Fruit fly (Drosophila melanogaster) whole organism, embryonic: Measurements from ENCODE around the gene Mondo.

Source experiments
- ATbp ChIP-seq: fragments of 200-800 bp; sonication (Bioruptor generic); optimal IDR thresholded peaks from 2 replicates; lab custom pipeline; 2017; ENCODE audit warnings: missing biosample characterization, mild to moderate bottlenecking, missing genetic modification characterization, missing genetic modification reagents
- CG10274 ChIP-seq: fragments of 200-800 bp; sonication (Bioruptor generic); optimal IDR thresholded peaks from 3 replicates; lab custom pipeline; 2017; ENCODE audit warnings: missing biosample characterization, mild to moderate bottlenecking, missing genetic modification characterization
- CG11504 ChIP-seq: fragments of 200-800 bp; sonication (Bioruptor generic); optimal IDR thresholded peaks from 3 replicates; lab custom pipeline; 2019; ENCODE audit warnings: missing biosample characterization, mild to moderate bottlenecking, missing genetic modification characterization, moderate library complexity
- CG11695 ChIP-seq: fragments of 200-800 bp; sonication (Bioruptor generic); IDR thresholded peaks from 3 replicates; pipeline ENCODE4 v1.3.6; 2022; ENCODE audit warnings: missing biosample characterization, missing genetic modification characterization
- CG12104 ChIP-seq: fragments of 200-800 bp; sonication (Bioruptor generic); optimal IDR thresholded peaks from 3 replicates; lab custom pipeline; 2016; ENCODE audit warnings: missing biosample characterization, missing genetic modification characterization
- CG12299 ChIP-seq: fragments of 200-800 bp; sonication (Bioruptor generic); optimal IDR thresholded peaks from 2 replicates; lab custom pipeline; 2018; ENCODE audit warnings: missing biosample characterization, mild to moderate bottlenecking, missing genetic modification characterization
- CG1233 ChIP-seq: fragments of 200-800 bp; sonication (Bioruptor generic); optimal IDR thresholded peaks from 4 replicates; lab custom pipeline; 2018; ENCODE audit warnings: missing biosample characterization, mild to moderate bottlenecking, missing genetic modification characterization
- CG12744 ChIP-seq: fragments of 200-800 bp; sonication (Bioruptor generic); optimal IDR thresholded peaks from 2 replicates; lab custom pipeline; 2016; ENCODE audit warnings: missing biosample characterization, missing genetic modification characterization
- CG12769 ChIP-seq: fragments of 200-800 bp; sonication (Bioruptor generic); optimal IDR thresholded peaks from 2 replicates; lab custom pipeline; 2019; ENCODE audit warnings: missing biosample characterization, mild to moderate bottlenecking, missing genetic modification characterization, moderate library complexity
- CG13775 ChIP-seq: fragments of 200-800 bp; sonication (Bioruptor generic); optimal IDR thresholded peaks from 3 replicates; lab custom pipeline; 2017; ENCODE audit warnings: missing biosample characterization, mild to moderate bottlenecking, missing genetic modification characterization
- CG14014 ChIP-seq: fragments of 200-800 bp; sonication (Bioruptor generic); IDR thresholded peaks from 2 replicates; pipeline ENCODE4 v1.3.6; 2022; ENCODE audit warnings: missing biosample characterization, missing genetic modification characterization
- CG16813 ChIP-seq: fragments of 200-800 bp; sonication (Bioruptor generic); IDR thresholded peaks from 3 replicates; pipeline ENCODE4 v1.3.6; 2022; ENCODE audit warnings: missing biosample characterization, missing genetic modification characterization; ENCODE audit not compliant: partially characterized antibody
- CG17829 ChIP-seq: fragments of 200-800 bp; optimal IDR thresholded peaks from 2 replicates; lab custom pipeline; 2019; ENCODE audit warnings: missing biosample characterization, mild to moderate bottlenecking, missing genetic modification characterization, moderate library complexity
- CG17912 ChIP-seq: fragments of 200-800 bp; sonication (Bioruptor generic); optimal IDR thresholded peaks from 2 replicates; lab custom pipeline; 2018; ENCODE audit warnings: missing biosample characterization, mild to moderate bottlenecking, missing genetic modification characterization
- CG2116 ChIP-seq: fragments of 200-800 bp; sonication (Bioruptor generic); optimal IDR thresholded peaks from 3 replicates; lab custom pipeline; 2018; ENCODE audit warnings: missing biosample characterization, mild to moderate bottlenecking, missing genetic modification characterization
- CG2120 ChIP-seq: fragments of 200-800 bp; sonication (Bioruptor generic); optimal IDR thresholded peaks from 3 replicates; lab custom pipeline; 2016; ENCODE audit warnings: missing biosample characterization, missing genetic modification characterization
- CG2712 ChIP-seq: fragments of 200-800 bp; optimal IDR thresholded peaks from 3 replicates; lab custom pipeline; 2019; ENCODE audit warnings: missing biosample characterization, mild to moderate bottlenecking, missing genetic modification characterization, moderate library complexity
- CG34422 ChIP-seq: fragments of 200-800 bp; sonication (Bioruptor generic); IDR thresholded peaks from 3 replicates; pipeline ENCODE4 v1.3.6; 2022; ENCODE audit warnings: missing biosample characterization, missing genetic modification characterization
- CG3838 ChIP-seq: fragments of 200-800 bp; sonication (Bioruptor generic); optimal IDR thresholded peaks from 3 replicates; lab custom pipeline; 2016; ENCODE audit warnings: missing biosample characterization, missing genetic modification characterization
- CG4282 ChIP-seq: fragments of 200-800 bp; sonication (Bioruptor generic); optimal IDR thresholded peaks from 2 replicates; lab custom pipeline; 2016; ENCODE audit warnings: missing biosample characterization, missing genetic modification characterization
- CG6683 ChIP-seq: fragments of 200-800 bp; sonication (Bioruptor generic); optimal IDR thresholded peaks from 2 replicates; lab custom pipeline; 2017; ENCODE audit warnings: missing biosample characterization, mild to moderate bottlenecking, missing genetic modification characterization, missing genetic modification reagents
- CG7271 ChIP-seq: fragments of 200-800 bp; sonication (Bioruptor generic); optimal IDR thresholded peaks from 2 replicates; lab custom pipeline; 2018; ENCODE audit warnings: missing biosample characterization, mild to moderate bottlenecking, missing genetic modification characterization, moderate library complexity
- CG7556 ChIP-seq: fragments of 200-800 bp; sonication (Bioruptor generic); optimal IDR thresholded peaks from 2 replicates; lab custom pipeline; 2017; ENCODE audit warnings: missing biosample characterization, mild to moderate bottlenecking, missing genetic modification characterization
- CoRest ChIP-seq: fragments of 200-800 bp; sonication (Bioruptor generic); optimal IDR thresholded peaks from 3 replicates; lab custom pipeline; 2018; ENCODE audit warnings: missing biosample characterization, mild to moderate bottlenecking, missing genetic modification characterization, moderate library complexity
- D19B ChIP-seq: fragments of 200-800 bp; sonication (Bioruptor generic); optimal IDR thresholded peaks from 2 replicates; lab custom pipeline; 2017; ENCODE audit warnings: missing biosample characterization, mild to moderate bottlenecking, missing genetic modification characterization
- Drgx ChIP-seq: fragments of 200-800 bp; sonication (Bioruptor generic); IDR thresholded peaks from 2 replicates; pipeline ENCODE4 v1.3.6; 2022; ENCODE audit warnings: missing biosample characterization, missing genetic modification characterization
- Elba2 ChIP-seq: fragments of 200-800 bp; sonication (Bioruptor generic); optimal IDR thresholded peaks from 3 replicates; lab custom pipeline; 2016; ENCODE audit warnings: missing biosample characterization, missing genetic modification characterization
- GATAe ChIP-seq: fragments of 200-800 bp; sonication (Bioruptor generic); conservative IDR thresholded peaks from 2 replicates; pipeline ENCODE4 v1.3.6; 2022; ENCODE audit warnings: missing biosample characterization, missing genetic modification characterization
- HLH4C ChIP-seq: fragments of 200-800 bp; sonication (Bioruptor generic); IDR thresholded peaks from 3 replicates; pipeline ENCODE4 v1.3.6; 2022; ENCODE audit warnings: missing biosample characterization, missing genetic modification characterization; ENCODE audit not compliant: partially characterized antibody
- Hmx ChIP-seq: fragments of 200-800 bp; sonication (Bioruptor generic); optimal IDR thresholded peaks from 2 replicates; lab custom pipeline; 2016; ENCODE audit warnings: missing biosample characterization, missing genetic modification characterization
- Hr51 ChIP-seq, 2 experiments: fragments of 200-800 bp; sonication (Bioruptor generic); optimal IDR thresholded peaks; 2 replicates in 1 of 2; 3 replicates in 1 of 2; lab custom pipeline; 2016 to 2018; ENCODE audit warnings: missing biosample characterization in 2 of 2, missing genetic modification characterization in 2 of 2, mild to moderate bottlenecking in 1 of 2, moderate library complexity in 1 of 2
- Kr ChIP-seq: fragments of 200-800 bp; sonication (Bioruptor generic); optimal IDR thresholded peaks from 2 replicates; lab custom pipeline; 2017; ENCODE audit warnings: missing biosample characterization, mild to moderate bottlenecking, missing genetic modification characterization
- Nf-YC ChIP-seq: fragments of 200-800 bp; optimal IDR thresholded peaks from 3 replicates; lab custom pipeline; 2019; ENCODE audit warnings: missing biosample characterization, mild to moderate bottlenecking, missing genetic modification characterization, moderate library complexity
- Poxn ChIP-seq: fragments of 200-800 bp; sonication (Bioruptor generic); IDR thresholded peaks from 2 replicates; pipeline ENCODE4 v1.3.6; 2022; ENCODE audit warnings: missing biosample characterization, missing genetic modification characterization
- Spps ChIP-seq: fragments of 200-800 bp; sonication (Bioruptor generic); optimal IDR thresholded peaks from 2 replicates; lab custom pipeline; 2018; ENCODE audit warnings: missing biosample characterization, mild to moderate bottlenecking, missing genetic modification characterization
- crol ChIP-seq: fragments of 200-800 bp; sonication (Bioruptor generic); IDR thresholded peaks from 2 replicates; pipeline ENCODE4 v1.3.6; 2022; ENCODE audit warnings: missing biosample characterization, missing genetic modification characterization
- ems ChIP-seq: fragments of 200-800 bp; sonication (Bioruptor generic); optimal IDR thresholded peaks from 3 replicates; lab custom pipeline; 2016; ENCODE audit warnings: missing biosample characterization, missing genetic modification characterization
- grau ChIP-seq: fragments of 200-800 bp; optimal IDR thresholded peaks from 3 replicates; lab custom pipeline; 2019; ENCODE audit warnings: missing biosample characterization, mild to moderate bottlenecking, missing genetic modification characterization, moderate library complexity
- kah ChIP-seq: fragments of 200-800 bp; sonication (Bioruptor generic); optimal IDR thresholded peaks from 2 replicates; lab custom pipeline; 2018; ENCODE audit warnings: missing biosample characterization, mild to moderate bottlenecking, missing genetic modification characterization
- ken ChIP-seq: fragments of 200-800 bp; sonication (Bioruptor generic); IDR thresholded peaks from 3 replicates; pipeline ENCODE4 v1.3.6; 2022; ENCODE audit warnings: missing biosample characterization, missing genetic modification characterization
- lbe ChIP-seq: fragments of 200-800 bp; sonication (Bioruptor generic); optimal IDR thresholded peaks from 2 replicates; lab custom pipeline; 2016; ENCODE audit warnings: missing biosample characterization, mild to moderate bottlenecking, missing genetic modification characterization
- lilli ChIP-seq: fragments of 200-800 bp; sonication (Bioruptor generic); optimal IDR thresholded peaks from 3 replicates; lab custom pipeline; 2016; ENCODE audit warnings: missing biosample characterization, missing genetic modification characterization
- pan ChIP-seq, 4 experiments: fragments of >200 bp in 3 of 4; fragments of 200-800 bp in 1 of 4; sonication (Bioruptor generic) in 1 of 4; optimal IDR thresholded peaks in 3 of 4; IDR thresholded peaks in 1 of 4; 2 replicates each; pipeline versions ENCODE4 v1.3.6 to Lab custom; 2017 to 2022; ENCODE audit warnings: missing biosample characterization in 2 of 4, missing genetic modification characterization in 2 of 4, mixed read lengths in 1 of 4
- pnt ChIP-seq: fragments of 200-800 bp; sonication (Bioruptor generic); optimal IDR thresholded peaks from 3 replicates; lab custom pipeline; 2016; ENCODE audit warnings: missing biosample characterization, missing genetic modification characterization
- pzg ChIP-seq: fragments of 200-800 bp; sonication (Bioruptor generic); optimal IDR thresholded peaks from 3 replicates; lab custom pipeline; 2018; ENCODE audit warnings: missing biosample characterization, mild to moderate bottlenecking, missing genetic modification characterization, moderate library complexity
- salm ChIP-seq: fragments of 200-800 bp; sonication (Bioruptor generic); optimal IDR thresholded peaks from 2 replicates; lab custom pipeline; 2018; ENCODE audit warnings: missing biosample characterization, mild to moderate bottlenecking, missing genetic modification characterization
- sens-2 ChIP-seq: fragments of 200-800 bp; sonication (Bioruptor generic); IDR thresholded peaks from 2 replicates; pipeline ENCODE4 v1.3.6; 2022; ENCODE audit warnings: missing biosample characterization, missing genetic modification characterization
- sob ChIP-seq: fragments of 200-800 bp; sonication (Bioruptor generic); IDR thresholded peaks from 2 replicates; pipeline ENCODE4 v1.3.6; 2022; ENCODE audit warnings: missing biosample characterization, missing genetic modification characterization
- sqz ChIP-seq: fragments of 200-800 bp; sonication (Bioruptor generic); optimal IDR thresholded peaks from 3 replicates; lab custom pipeline; 2018; ENCODE audit warnings: missing biosample characterization, mild to moderate bottlenecking, missing genetic modification characterization
- tll ChIP-seq, 2 experiments: fragments of 200-800 bp in 1 of 2; fragments of >200 bp in 1 of 2; sonication (Bioruptor generic) in 1 of 2; optimal IDR thresholded peaks; 2 replicates each; lab custom pipeline; 2017 to 2019; ENCODE audit warnings: missing biosample characterization in 2 of 2, missing genetic modification characterization in 2 of 2, mild to moderate bottlenecking in 1 of 2, moderate library complexity in 1 of 2
- usp ChIP-seq: fragments of >200 bp; optimal IDR thresholded peaks from 2 replicates; lab custom pipeline; 2017; ENCODE audit warnings: missing biosample characterization, missing genetic modification characterization

Mondo gene

dm6 chr2L:21330823-21331222, 21.0 kb upstream of the Mondo start (continued):
- TF ChIP-seq D19B (GFP tag; lab: Kevin White, UChicago) (peak; percentile 38), CG16813 (GFP tag; lab: Robert Waterston, UW) (no peak), lbe (GFP tag; lab: Kevin White, UChicago) (no peak), sob (GFP tag; lab: Robert Waterston, UW) (peak; percentile 39; the same call in 1 of the 2 replicates), tll (GFP tag; optimal IDR thresholded peaks at IDR 0.05; lab: Kevin White, UChicago) (no peak), salm (tag; lab: Kevin White, UChicago) (no peak), Hr51 (GFP tag; optimal IDR thresholded peaks at IDR 0.05; lab: Kevin White, UChicago) (no peak), HLH4C (no peak), pan (optimal IDR thresholded peaks at IDR 0.05; lab: Kevin White, UChicago) (no peak), pan (GFP tag; optimal IDR thresholded peaks at IDR 0.05 in 1 of 2, IDR thresholded peaks at IDR 0.05 in 1 of 2) (peak in 1 of 2 experiments; percentile 11), CG11695 (no peak), Drgx (no peak), CG12299 (no peak), Hmx (no peak), CG4282 (GFP tag; lab: Kevin White, UChicago) (no peak), sens-2 (GFP tag; lab: Robert Waterston, UW) (no peak), grau (tag; lab: Kevin White, UChicago) (no peak), GATAe (GFP tag; lab: Robert Waterston, UW) (no peak), CG7271 (tag; lab: Kevin White, UChicago) (no peak), CG34422 (GFP tag; lab: Robert Waterston, UW) (no peak), CG2712 (no peak), CG2116 (no peak), crol (GFP tag; lab: Robert Waterston, UW) (no peak), Elba2 (GFP tag; lab: Kevin White, UChicago) (no peak), CG3838 (no peak), ATbp (GFP tag; lab: Kevin White, UChicago) (peak; percentile 25), CG12769 (no peak), kah (GFP tag; lab: Kevin White, UChicago) (no peak), CG10274 (GFP tag; lab: Kevin White, UChicago) (no peak), CG14014 (GFP tag; lab: Robert Waterston, UW) (no peak), pnt (GFP tag; lab: Kevin White, UChicago) (no peak), lilli (GFP tag; lab: Kevin White, UChicago) (no peak), Kr (GFP tag; lab: Kevin White, UChicago) (no peak), ken (GFP tag; lab: Robert Waterston, UW) (no peak), Poxn (GFP tag; lab: Robert Waterston, UW) (no peak), CG2120 (GFP tag; lab: Kevin White, UChicago) (peak; percentile 38), CG13775 (GFP tag; lab: Kevin White, UChicago) (no peak), usp (GFP tag; lab: Kevin White, UChicago) (no peak), Nf-YC (tag; lab: Kevin White, UChicago) (no peak), CG17829 (peak; percentile 14), CoRest (tag; lab: Kevin White, UChicago) (no peak), pzg (GFP tag; lab: Kevin White, UChicago) (no peak), ems (GFP tag; lab: Kevin White, UChicago) (no peak), sqz (no peak), Spps (no peak), CG1233 (GFP tag; lab: Kevin White, UChicago) (no peak), CG11504 (peak; percentile 39), CG7556 (GFP tag; lab: Kevin White, UChicago) (no peak), CG17912 (no peak), CG12104 (no peak), CG6683 (no peak), CG12744 (no peak)
